Fruit fly (Drosophila melanogaster) whole organism, pupa: ENCODE data around the gene Pkc98E.
A peak's percentile ranks its signal among the peaks of the same experiment; 100 is the strongest.

Experiments
- CG12605 ChIP-seq: fragments of 200-800 bp; sonication (Bioruptor generic); IDR thresholded peaks from 2 replicates; pipeline ENCODE4 v1.3.6; 2022; ENCODE audit warnings: missing biosample characterization, missing genetic modification characterization
- CG13204 ChIP-seq: fragments of 200-800 bp; sonication (Bioruptor generic); optimal IDR thresholded peaks from 2 replicates; lab custom pipeline; 2018; ENCODE audit warnings: missing biosample characterization, mild to moderate bottlenecking, missing genetic modification characterization, moderate library complexity
- CG14655 ChIP-seq: fragments of 200-800 bp; sonication (Bioruptor generic); optimal IDR thresholded peaks from 3 replicates; lab custom pipeline; 2017; ENCODE audit warnings: mild to moderate bottlenecking, missing biosample characterization, missing genetic modification reagents, missing genetic modification characterization
- CG8159 ChIP-seq: fragments of 200-800 bp; sonication (Bioruptor generic); optimal IDR thresholded peaks from 3 replicates; lab custom pipeline; 2018; ENCODE audit warnings: missing biosample characterization, mild to moderate bottlenecking, missing genetic modification characterization, moderate library complexity
- EcR ChIP-seq: fragments of 200-800 bp; sonication (Bioruptor generic); optimal IDR thresholded peaks from 3 replicates; lab custom pipeline; 2019; ENCODE audit warnings: missing biosample characterization, missing genetic modification characterization, mild to moderate bottlenecking, moderate library complexity, missing genetic modification reagents
- Ets98B ChIP-seq: fragments of 200-800 bp; sonication (Bioruptor generic); IDR thresholded peaks from 2 replicates; pipeline ENCODE4 v1.3.6; 2022; ENCODE audit warnings: missing biosample characterization, missing genetic modification characterization
- gl ChIP-seq: fragments of 200-800 bp; sonication (Bioruptor generic); optimal IDR thresholded peaks from 2 replicates; lab custom pipeline; 2018; ENCODE audit warnings: missing biosample characterization, mild to moderate bottlenecking, missing genetic modification characterization

DNA sequence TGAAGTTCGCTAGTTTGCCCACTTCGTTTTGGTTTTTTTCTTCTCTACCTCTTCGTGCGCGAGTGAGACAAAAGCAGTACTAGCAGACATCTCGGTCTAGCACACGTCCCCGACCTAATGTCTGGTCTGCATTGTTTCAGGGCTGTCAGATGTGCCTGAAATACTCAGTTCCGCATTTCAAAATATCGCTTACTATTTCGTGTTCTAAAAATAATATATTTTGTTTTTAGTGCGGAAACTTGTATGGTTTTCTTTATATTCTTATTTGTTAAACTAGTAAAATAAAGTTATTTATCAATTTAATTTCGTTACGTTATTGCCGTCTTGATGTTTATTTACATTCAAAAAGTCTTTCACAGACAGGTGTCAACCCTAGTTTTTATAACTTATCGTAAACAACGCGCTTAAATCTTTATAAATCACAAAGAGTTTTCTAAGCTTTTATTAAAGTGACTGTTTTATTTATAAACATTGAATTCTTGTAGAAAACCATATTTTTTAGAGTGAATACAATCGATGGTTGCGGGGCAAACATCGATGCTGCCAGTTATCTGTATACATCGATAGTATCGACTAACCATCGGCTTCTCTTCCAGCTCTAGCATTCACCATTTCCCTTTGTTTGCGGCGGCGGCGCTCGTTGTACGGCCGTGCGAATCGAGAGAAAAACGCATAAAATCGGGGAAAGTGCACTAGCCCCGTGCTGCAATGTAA lies 24.4 kb downstream of the Pkc98E start:
- TF ChIP-seq CG8159 (peak; percentile 82), EcR (GFP tag; lab: Kevin White, UChicago) (no peak), CG13204 (GFP tag; lab: Kevin White, UChicago) (no peak), gl (tag; lab: Kevin White, UChicago) (no peak), Ets98B (GFP tag; lab: Robert Waterston, UW) (no peak), CG14655 (GFP tag; lab: Kevin White, UChicago) (peak; percentile 75), CG12605 (no peak)
